Worm (Caenorhabditis elegans) whole organism, L2 larva: Measurements from ENCODE around the gene zmp-4.

Experiments used
- aly-2 ChIP-seq: fragments of 150-350 bp; optimal IDR thresholded peaks from 2 replicates; lab custom pipeline; 2014; ENCODE audit warnings: missing biosample characterization, missing genetic modification characterization
- blmp-1 ChIP-seq: sonication (generic microtip); optimal IDR thresholded peaks from 2 replicates; lab custom pipeline; 2017; ENCODE audit warnings: missing genetic modification characterization, mild to moderate bottlenecking, missing compliant biosample characterization, antibody characterized with exemption, moderate library complexity; ENCODE audit not compliant: insufficient read depth
- mdl-1 ChIP-seq, 2 experiments: fragments of 150-350 bp in 1 of 2; sonication (generic microtip) in 1 of 2; optimal IDR thresholded peaks; 2 replicates each; lab custom pipeline; 2017; ENCODE audit warnings: missing biosample characterization in 2 of 2, missing genetic modification characterization in 2 of 2
- unc-62 ChIP-seq: fragments of 150-350 bp; optimal IDR thresholded peaks from 2 replicates; lab custom pipeline; 2014; ENCODE audit warnings: missing biosample characterization, missing genetic modification reagents, missing genetic modification characterization

DNA sequence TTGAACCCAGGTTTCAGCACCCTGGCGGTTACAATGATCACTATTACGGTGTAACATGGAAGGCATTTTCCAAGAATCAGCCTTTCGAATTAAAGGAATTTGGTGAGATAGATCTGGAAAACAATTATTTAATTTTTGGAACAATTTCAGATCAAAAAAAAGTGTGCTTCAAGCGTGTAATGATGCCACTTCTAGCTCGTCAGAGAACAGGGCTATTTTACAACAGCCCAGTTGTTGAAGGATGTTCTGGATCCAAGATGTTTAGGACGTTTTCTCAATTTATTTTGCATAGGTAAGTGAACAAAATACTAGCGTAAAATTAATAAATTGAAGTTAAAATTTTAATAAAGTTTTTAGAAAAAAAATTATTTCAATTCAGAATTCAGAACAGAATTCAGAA lies 20.5 kb downstream of the zmp-4 start:
- TF ChIP-seq unc-62 (GFP tag; lab: Kevin White, UChicago) = no peak
- no peak for TF ChIP-seq aly-2 (tag; lab: Kevin White, UChicago)
- TF ChIP-seq blmp-1 (tag; lab: Kevin White, UChicago) = no peak
- TF ChIP-seq mdl-1 (tag; optimal IDR thresholded peaks at IDR 0.05; lab: Kevin White, UChicago) = no peak
